Fruit fly (Drosophila melanogaster) Kc167 (cell line): Measurements from ENCODE around the gene CG10616.

Source experiments
- Sin3A ChIP-seq: fragments of >200 bp; optimal IDR thresholded peaks from 2 replicates; lab custom pipeline; 2018; ENCODE audit warnings: missing external identifiers
- insv ChIP-seq: fragments of >200 bp; optimal IDR thresholded peaks from 3 replicates; lab custom pipeline; 2018; ENCODE audit warnings: missing external identifiers
- psq ChIP-seq: fragments of >200 bp; optimal IDR thresholded peaks from 2 replicates; lab custom pipeline; 2017; ENCODE audit warnings: missing external identifiers
- ttk ChIP-seq: sonication (Bioruptor generic); optimal IDR thresholded peaks from 2 replicates; lab custom pipeline; 2017; ENCODE audit warnings: missing external identifiers

DNA sequence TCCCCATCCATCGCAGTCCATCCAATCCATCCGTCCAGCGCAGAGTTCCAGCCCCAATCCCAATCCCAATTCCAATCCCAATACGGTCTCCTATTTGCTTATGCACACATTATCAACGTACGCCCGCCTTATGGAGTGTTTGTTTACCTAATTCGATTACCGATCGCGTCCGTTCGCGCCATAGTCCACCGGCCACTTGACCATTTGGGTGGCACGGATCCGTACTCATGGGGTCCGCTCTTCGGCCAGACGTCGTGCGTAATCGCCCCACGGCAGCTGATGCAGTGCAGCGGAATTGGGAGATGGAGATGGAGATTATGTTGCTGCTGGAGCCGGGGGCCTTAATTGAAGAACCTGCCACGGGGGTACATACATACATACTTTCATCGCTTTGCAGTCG, 1.0 kb upstream of the CG10616 start:
- TF ChIP-seq insv (no peak), ttk (lab: Kevin White, UChicago) (no peak), psq (lab: Kevin White, UChicago) (no peak), Sin3A (lab: Kevin White, UChicago) (no peak)
